Fruit fly (Drosophila melanogaster): ENCODE results near the gene Ppn.

Gene Ppn

dm6 chr3R:28540274-28541177 is at the start of gene Ppn:
TSS of gene Ppn (minus strand) at chr3R:28540324.
- TF ChIP-seq brk (GFP tag; optimal IDR thresholded peaks at IDR 0.05): no peak
- TF ChIP-seq Hnf4 (GFP tag; optimal IDR thresholded peaks at IDR 0.05): no peak
- TF ChIP-seq h (GFP tag; optimal IDR thresholded peaks at IDR 0.05): no peak
- TF ChIP-seq Sp1 (GFP tag; optimal IDR thresholded peaks at IDR 0.05): no peak
- no peak for TF ChIP-seq sage (GFP tag; optimal IDR thresholded peaks at IDR 0.05)
- TF ChIP-seq CG32264 (GFP tag; optimal IDR thresholded peaks at IDR 0.05): no peak
- no peak for TF ChIP-seq CrebA (GFP tag; optimal IDR thresholded peaks at IDR 0.05; ENCODE audit: borderline replicate concordance)
- TF ChIP-seq tai (GFP tag; optimal IDR thresholded peaks at IDR 0.05): no peak
- TF ChIP-seq fru (GFP tag; optimal IDR thresholded peaks at IDR 0.05): no peak
- TF ChIP-seq ey (GFP tag; optimal IDR thresholded peaks at IDR 0.05): no peak
- TF ChIP-seq HLH106 (tag; optimal IDR thresholded peaks at IDR 0.05): no peak
- TF ChIP-seq Rel (GFP tag; optimal IDR thresholded peaks at IDR 0.05): no peak
- TF ChIP-seq Rel (tag; optimal IDR thresholded peaks at IDR 0.05): no peak
- no peak for TF ChIP-seq Hr78 (GFP tag; optimal IDR thresholded peaks at IDR 0.05)

DNA sequence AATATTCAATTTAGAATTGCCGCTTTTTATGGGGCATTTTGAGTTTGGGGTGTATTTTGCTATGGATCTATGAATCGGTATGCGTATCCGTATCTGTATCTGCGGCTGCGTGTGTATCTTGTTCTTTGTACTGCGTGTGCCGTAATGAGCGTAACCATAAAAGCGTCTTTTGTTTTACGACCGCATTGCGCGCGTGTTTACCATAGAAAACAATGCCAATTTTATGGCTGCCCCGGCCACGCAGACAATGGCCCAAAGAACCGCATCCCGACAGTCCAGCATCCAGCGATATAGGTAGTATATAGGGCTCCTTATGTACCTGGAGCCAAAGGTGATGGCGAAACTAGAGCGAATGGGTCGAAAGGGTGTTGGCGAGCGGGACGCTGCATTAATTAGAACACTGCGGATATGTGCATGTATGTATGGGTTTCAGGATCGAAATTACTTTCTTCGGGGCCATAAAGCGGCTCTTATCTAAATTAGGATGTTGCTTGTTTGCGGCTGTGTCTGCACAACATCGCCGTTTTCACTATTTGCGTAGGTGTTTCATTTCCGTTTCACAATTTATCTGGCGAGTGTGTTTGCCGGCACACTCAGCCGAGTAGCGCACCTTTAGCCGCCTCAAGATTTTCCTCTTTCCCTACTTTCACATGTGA is 48.4 kb upstream of the Ppn start:
- TF ChIP-seq dmrt93B (GFP tag; optimal IDR thresholded peaks at IDR 0.05) (no peak), Dif (GFP tag; optimal IDR thresholded peaks at IDR 0.05; ENCODE audit: partially characterized antibody) (no peak), lola (GFP tag; optimal IDR thresholded peaks at IDR 0.05) (no peak), sage (GFP tag; optimal IDR thresholded peaks at IDR 0.05) (no peak), usp (GFP tag; optimal IDR thresholded peaks at IDR 0.05) (no peak), GATAd (GFP tag; optimal IDR thresholded peaks at IDR 0.05) (no peak), CrebA (GFP tag; optimal IDR thresholded peaks at IDR 0.05; ENCODE audit: borderline replicate concordance) (no peak), N (GFP tag; optimal IDR thresholded peaks at IDR 0.05) (no peak), dsf (GFP tag; optimal IDR thresholded peaks at IDR 0.05; ENCODE audit: borderline replicate concordance) (no peak), Mio (GFP tag; optimal IDR thresholded peaks at IDR 0.05) (no peak), Hnf4 (GFP tag; optimal IDR thresholded peaks at IDR 0.05) (no peak), Vsx2 (GFP tag; optimal IDR thresholded peaks at IDR 0.05; ENCODE audit: partially characterized antibody) (no peak), Dfd (GFP tag; optimal IDR thresholded peaks at IDR 0.05) (no peak), rgr (GFP tag; optimal IDR thresholded peaks at IDR 0.05) (no peak), pan (optimal IDR thresholded peaks at IDR 0.05) (no peak), ey (GFP tag; optimal IDR thresholded peaks at IDR 0.05) (no peak), HLH106 (tag; optimal IDR thresholded peaks at IDR 0.05) (no peak), woc (GFP tag; optimal IDR thresholded peaks at IDR 0.05) (no peak)

- TF ChIP-seq dmrt93B (GFP tag; optimal IDR thresholded peaks at IDR 0.05): no peak
- TF ChIP-seq sv (GFP tag; optimal IDR thresholded peaks at IDR 0.05): peak; percentile 8
- peak; percentile 38 for TF ChIP-seq h (GFP tag; optimal IDR thresholded peaks at IDR 0.05)
- TF ChIP-seq ey (GFP tag; optimal IDR thresholded peaks at IDR 0.05): no peak
- TF ChIP-seq OdsH (GFP tag; optimal IDR thresholded peaks at IDR 0.05): peak; percentile 55
- TF ChIP-seq N (GFP tag; optimal IDR thresholded peaks at IDR 0.05): no peak
- TF ChIP-seq Sp1 (GFP tag; optimal IDR thresholded peaks at IDR 0.05): peak; percentile 31
- TF ChIP-seq rgr (GFP tag; optimal IDR thresholded peaks at IDR 0.05): peak; percentile 57
- TF ChIP-seq CrebA (GFP tag; optimal IDR thresholded peaks at IDR 0.05; ENCODE audit: borderline replicate concordance): no peak
- no peak for TF ChIP-seq psq (GFP tag; optimal IDR thresholded peaks at IDR 0.05)
- TF ChIP-seq fru (GFP tag; optimal IDR thresholded peaks at IDR 0.05): peak; percentile 24
- peak; percentile 31 for TF ChIP-seq Hr83 (GFP tag; optimal IDR thresholded peaks at IDR 0.05; ENCODE audit: poor library complexity, severe bottlenecking)
- TF ChIP-seq foxo (GFP tag; optimal IDR thresholded peaks at IDR 0.05): peak in 1 of 2 experiments; percentile 35
Measured at dm6 chr3R:28586943-28587342, 46.8 kb upstream of the Ppn start.

- TF ChIP-seq brk (GFP tag; optimal IDR thresholded peaks at IDR 0.05): no peak
- no peak for TF ChIP-seq dmrt93B (GFP tag; optimal IDR thresholded peaks at IDR 0.05)
- TF ChIP-seq Dif (GFP tag; optimal IDR thresholded peaks at IDR 0.05; ENCODE audit: partially characterized antibody): no peak
- no peak for TF ChIP-seq CrebA (GFP tag; optimal IDR thresholded peaks at IDR 0.05; ENCODE audit: borderline replicate concordance)
- no peak for TF ChIP-seq usp (GFP tag; optimal IDR thresholded peaks at IDR 0.05)
- TF ChIP-seq GATAd (GFP tag; optimal IDR thresholded peaks at IDR 0.05): no peak
- TF ChIP-seq sage (GFP tag; optimal IDR thresholded peaks at IDR 0.05): no peak
- TF ChIP-seq dl (GFP tag; optimal IDR thresholded peaks at IDR 0.05; ENCODE audit: insufficient read depth in 1 of 2, partially characterized antibody in 2 of 2): no peak
- TF ChIP-seq rgr (GFP tag; optimal IDR thresholded peaks at IDR 0.05): no peak
- TF ChIP-seq Mio (GFP tag; optimal IDR thresholded peaks at IDR 0.05): no peak
- no peak for TF ChIP-seq Hnf4 (GFP tag; optimal IDR thresholded peaks at IDR 0.05)
- TF ChIP-seq pan (optimal IDR thresholded peaks at IDR 0.05): no peak
- no peak for TF ChIP-seq h (GFP tag; optimal IDR thresholded peaks at IDR 0.05)
- no peak for TF ChIP-seq lola (GFP tag; optimal IDR thresholded peaks at IDR 0.05)
- no peak for TF ChIP-seq foxo (GFP tag; optimal IDR thresholded peaks at IDR 0.05)
- TF ChIP-seq br (GFP tag; optimal IDR thresholded peaks at IDR 0.05): no peak
Measured at dm6 chr3R:28586224-28586623, 46.1 kb upstream of the Ppn start.
